Fruit fly (Drosophila melanogaster): ENCODE data around the gene Aven.
A peak's percentile ranks its signal among the peaks of the same experiment; 100 is the strongest.

DNA sequence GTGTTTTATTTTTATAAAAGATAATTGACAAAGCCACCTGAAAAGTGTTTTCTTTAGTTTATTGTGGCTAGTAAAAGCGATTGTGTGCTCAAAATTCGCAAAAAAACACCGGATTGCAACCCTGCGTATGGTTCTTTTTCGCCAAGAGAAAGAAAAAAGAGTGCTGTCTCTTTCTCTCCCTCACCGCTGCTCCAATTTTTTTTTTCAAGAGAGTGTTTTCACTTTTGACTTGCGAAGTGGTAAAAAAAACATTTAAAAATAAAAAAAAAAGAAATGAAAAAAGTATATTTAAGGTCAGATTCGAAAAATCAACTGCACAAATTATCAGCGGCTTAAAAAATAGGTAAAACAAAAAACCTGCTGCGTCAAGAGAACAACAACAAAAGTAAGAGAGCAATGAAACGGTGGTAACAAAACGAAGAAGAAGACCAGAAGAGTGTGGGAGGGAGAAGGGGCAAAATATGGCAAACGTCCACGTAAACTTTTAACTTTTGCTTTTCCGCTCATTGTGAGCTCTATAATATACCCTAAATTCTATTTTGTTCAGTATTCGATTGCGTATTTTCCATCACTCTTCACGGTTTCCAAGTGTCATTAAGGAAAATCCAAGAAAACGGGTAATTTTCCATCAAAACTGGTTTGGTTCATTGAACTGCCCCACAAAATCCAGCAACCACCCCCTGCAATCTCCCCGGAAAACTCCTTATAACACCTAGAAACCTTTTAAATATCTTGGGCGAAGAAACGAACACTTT lies 32.9 kb downstream of the Aven start:
- TF ChIP-seq fkh (GFP tag; optimal IDR thresholded peaks at IDR 0.05) (peak; percentile 18), ss (GFP tag; optimal IDR thresholded peaks at IDR 0.05) (no peak), CG15336 (GFP tag; IDR thresholded peaks at IDR 0.05) (0 out of 2 replicates have a peak, but pooled peaks have one; percentile 13), vri (GFP tag; optimal IDR thresholded peaks at IDR 0.05) (peak; percentile 79), CG9139 (GFP tag; optimal IDR thresholded peaks at IDR 0.05) (no peak), Eip93F (GFP tag; optimal IDR thresholded peaks at IDR 0.05) (no peak), CG16779 (tag; optimal IDR thresholded peaks at IDR 0.05) (peak; percentile 69)

Measured in whole organism, prepupa.